Worm (Caenorhabditis elegans): ENCODE results near the gene ZK1127.4.

- TF ChIP-seq T22C8.4 (GFP tag; IDR thresholded peaks at IDR 0.05), result no peak
- no peak for TF ChIP-seq tab-1 (GFP tag; IDR thresholded peaks at IDR 0.05)
- no peak for TF ChIP-seq ref-1 (GFP tag; conservative IDR thresholded peaks at IDR 0.05)
- no peak for TF ChIP-seq ztf-23 (GFP tag; IDR thresholded peaks at IDR 0.05)
- no peak for TF ChIP-seq klf-2 (GFP tag; conservative IDR thresholded peaks at IDR 0.05)
- no peak for TF ChIP-seq flt-1 (GFP tag; IDR thresholded peaks at IDR 0.05)
- TF ChIP-seq med-1 (GFP tag; optimal IDR thresholded peaks at IDR 0.05; ENCODE audit: insufficient read depth), result no peak
- TF ChIP-seq ztf-29 (GFP tag; IDR thresholded peaks at IDR 0.05), result no peak
- TF ChIP-seq cog-1 (tag; optimal IDR thresholded peaks at IDR 0.05), result no peak
Measured at ce11 chrII:7100838-7101237, 47.1 kb downstream of the ZK1127.4 start, which contains the start of gene mmaa-1.
